Worm (Caenorhabditis elegans): ENCODE results near the gene F46G10.2.

DNA sequence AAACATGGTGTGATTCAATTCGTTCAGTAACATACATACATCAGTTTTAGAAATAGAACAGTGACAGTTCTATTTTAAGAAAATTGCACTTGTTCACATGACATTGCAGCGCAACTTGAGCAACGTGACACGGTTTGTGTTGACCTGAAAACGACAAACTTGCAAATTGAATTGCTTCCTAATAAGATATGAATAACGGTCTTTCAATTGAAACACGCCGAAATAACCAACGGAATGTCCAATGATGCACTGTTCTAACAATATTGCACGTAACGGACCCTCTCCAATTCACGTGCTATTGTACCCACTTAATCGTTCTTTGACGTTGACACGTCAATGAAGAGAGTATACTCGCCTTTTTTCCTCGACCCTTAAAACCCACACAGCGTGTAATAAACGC, 37.0 kb downstream of the F46G10.2 start:
- TF ChIP-seq ztf-23 (GFP tag; IDR thresholded peaks at IDR 0.05): no peak
- TF ChIP-seq tab-1 (GFP tag; IDR thresholded peaks at IDR 0.05): no peak

Data from whole organism, midembryonic.